Worm (Caenorhabditis elegans): ENCODE data around the gene pfas-1.

The pfas-1 gene

DNA sequence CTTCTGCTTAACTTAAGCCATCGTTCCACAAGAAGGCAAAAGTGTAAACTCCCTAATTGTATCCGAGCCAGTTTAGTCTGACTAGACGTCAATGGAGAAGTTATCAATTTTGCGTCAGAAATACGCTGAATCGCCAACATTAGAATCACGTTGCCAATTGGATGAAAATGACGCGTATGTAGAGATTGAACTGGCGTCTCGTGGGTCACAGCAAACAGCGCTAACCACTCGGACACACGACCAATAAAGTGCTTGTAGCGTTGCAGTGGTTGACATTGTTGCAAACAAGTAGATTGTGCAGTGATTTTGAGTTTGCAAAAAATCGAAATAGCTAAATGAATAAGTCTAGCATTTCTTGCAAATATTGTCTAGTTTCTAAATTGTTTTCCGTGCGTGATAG, 46.5 kb upstream of the pfas-1 start (continued):
- TF ChIP-seq nhr-25 (tag; optimal IDR thresholded peaks at IDR 0.05; ENCODE audit: borderline replicate concordance, insufficient read depth) (no peak), D1046.2 (GFP tag; IDR thresholded peaks at IDR 0.05) (peak; percentile 84), hlh-11 (tag; optimal IDR thresholded peaks at IDR 0.05) (peak; percentile 76), snpc-1.2 (GFP tag; IDR thresholded peaks at IDR 0.05) (peak; percentile 81), Y48G9A.11 (GFP tag; IDR thresholded peaks at IDR 0.05) (peak; percentile 81), snpc-4 (tag; optimal IDR thresholded peaks at IDR 0.05) (no peak), R02D3.7 (tag; optimal IDR thresholded peaks at IDR 0.05) (peak; percentile 36), aha-1 (tag) (peak; percentile 90), duxl-1 (tag; optimal IDR thresholded peaks at IDR 0.05; ENCODE audit: poor library complexity) (peak; percentile 85), daf-16 (GFP tag; optimal IDR thresholded peaks at IDR 0.05) (peak; percentile 70 to 80), daf-16 (tag; optimal IDR thresholded peaks at IDR 0.05) (peak; percentile 68)

DNA sequence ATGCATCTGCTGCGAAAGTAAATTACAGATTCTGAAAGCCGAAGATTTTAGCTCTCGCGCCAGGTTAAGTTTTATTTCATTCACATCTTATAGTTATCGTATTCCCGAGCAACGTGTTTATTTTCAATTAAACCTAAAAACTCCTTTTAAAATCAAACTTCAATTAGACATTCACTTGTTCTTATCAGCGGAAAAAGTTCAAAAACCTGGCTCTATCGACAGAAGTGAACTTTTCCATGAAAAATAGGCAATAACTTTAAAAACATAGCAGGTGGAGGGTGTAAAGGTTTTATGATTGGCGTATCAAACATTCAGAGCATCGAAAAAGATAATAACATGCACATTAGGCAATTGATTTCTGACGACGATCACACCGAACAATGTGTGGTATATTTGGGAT, 45.9 kb upstream of the pfas-1 start, which contains the start of gene ppat-1:
Gene ppat-1, plus strand, starts transcription at position 316 of the 400 bp plus-strand sequence.
- TF ChIP-seq Y105C5A.15 (GFP tag; IDR thresholded peaks at IDR 0.05) (no peak), nhr-41 (GFP tag; IDR thresholded peaks at IDR 0.05) (no peak), nhr-28 (tag; optimal IDR thresholded peaks at IDR 0.05) (no peak), madf-5 (GFP tag; IDR thresholded peaks at IDR 0.05) (no peak), nhr-48 (tag; optimal IDR thresholded peaks at IDR 0.05) (no peak), ceh-32 (tag; optimal IDR thresholded peaks at IDR 0.05; ENCODE audit: poor library complexity) (no peak), jun-1 (tag; optimal IDR thresholded peaks at IDR 0.05) (no peak), spr-3 (GFP tag; optimal IDR thresholded peaks at IDR 0.05) (no peak), php-3 (GFP tag; IDR thresholded peaks at IDR 0.05) (0 out of 2 replicates have a peak, but pooled peaks have one; percentile 14), nhr-111 (GFP tag; optimal IDR thresholded peaks at IDR 0.05) (no peak), aha-1 (tag) (peak; percentile 75), daf-16 (GFP tag; optimal IDR thresholded peaks at IDR 0.05) (no peak), daf-16 (tag; optimal IDR thresholded peaks at IDR 0.05) (peak; percentile 73), ctbp-1 (GFP tag; IDR thresholded peaks at IDR 0.05) (no peak), tra-1 (GFP tag; IDR thresholded peaks at IDR 0.05) (no peak)

DNA sequence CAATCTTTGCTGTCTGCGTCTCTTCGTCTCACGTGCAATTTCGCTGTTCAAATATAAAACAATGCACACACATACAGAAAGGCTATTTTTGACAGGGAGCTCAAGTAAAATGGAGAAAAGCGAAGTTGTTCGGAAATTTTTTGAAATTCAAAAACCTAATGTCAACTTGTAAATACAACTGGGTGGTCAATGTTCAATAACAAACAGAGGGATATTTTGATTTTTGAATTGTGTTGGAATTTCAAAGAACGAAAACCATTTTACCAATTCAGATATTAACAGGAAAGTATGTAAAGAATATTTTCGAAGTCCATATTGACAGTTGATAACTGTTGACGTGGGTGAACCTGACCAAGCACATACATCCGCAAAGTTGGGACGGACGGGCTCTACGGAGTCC, 45.2 kb upstream of the pfas-1 start, which contains the start of gene tag-243:
Gene tag-243, minus strand, starts transcription at position 101 of the 400 bp plus-strand sequence.
- TF ChIP-seq unc-39 (tag; optimal IDR thresholded peaks at IDR 0.05): no peak
- no peak for TF ChIP-seq zip-11 (GFP tag; IDR thresholded peaks at IDR 0.05)
- no peak for TF ChIP-seq arid-1 (GFP tag; conservative IDR thresholded peaks at IDR 0.05)
- TF ChIP-seq zip-2 (tag; optimal IDR thresholded peaks at IDR 0.05): no peak
- TF ChIP-seq lin-38 (GFP tag; IDR thresholded peaks at IDR 0.05): no peak
- TF ChIP-seq dmd-6 (GFP tag; IDR thresholded peaks at IDR 0.05): no peak
- no peak for TF ChIP-seq nhr-237 (tag; optimal IDR thresholded peaks at IDR 0.05)

DNA sequence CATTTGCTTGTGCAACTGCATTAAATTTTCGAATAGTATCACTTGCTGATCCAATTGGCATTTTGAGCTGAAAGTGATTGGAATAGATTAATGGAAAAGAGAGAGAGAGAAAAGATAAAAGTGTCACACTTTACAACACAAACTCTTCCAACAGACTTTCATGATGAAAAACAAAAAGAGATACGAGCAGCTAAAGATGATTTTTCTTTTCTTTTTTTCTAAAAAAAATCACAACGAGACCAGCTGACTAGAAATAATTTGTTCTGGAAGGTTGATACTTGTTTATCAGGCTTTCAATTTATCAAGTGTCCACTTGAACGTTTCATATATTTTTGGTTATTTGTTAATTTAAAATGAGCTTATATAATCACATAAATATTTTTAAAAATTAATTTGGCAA, 44.0 kb upstream of the pfas-1 start:
- no peak for TF ChIP-seq hlh-30 (tag; optimal IDR thresholded peaks at IDR 0.05; ENCODE audit: insufficient read depth)
- peak in 1 of 2 experiments; percentile 15 for TF ChIP-seq hif-1 (tag; optimal IDR thresholded peaks at IDR 0.05)
- peak; percentile 50 for TF ChIP-seq nhr-11 (tag; optimal IDR thresholded peaks at IDR 0.05)
- peak in 1 of 2 experiments; percentile 87 for TF ChIP-seq daf-16 (GFP tag; optimal IDR thresholded peaks at IDR 0.05)
- no peak for TF ChIP-seq daf-16 (tag; optimal IDR thresholded peaks at IDR 0.05)
- peak in 1 of 2 experiments; percentile 42 for TF ChIP-seq unc-62 (GFP tag; optimal IDR thresholded peaks at IDR 0.05 in 1 of 2)
- no peak for TF ChIP-seq unc-62 (tag; optimal IDR thresholded peaks at IDR 0.05)

Data from whole organism, L4 larva.